Fruit fly (Drosophila melanogaster) whole organism, embryonic: ENCODE results near the gene cype.

ENCODE experiments used
- Adf1 ChIP-seq: fragments of 200-800 bp; sonication (Bioruptor generic); IDR thresholded peaks from 2 replicates; pipeline ENCODE4 v1.3.6; 2022; ENCODE audit warnings: missing biosample characterization, missing genetic modification characterization
- Awh ChIP-seq: fragments of 200-800 bp; sonication (Bioruptor generic); IDR thresholded peaks from 2 replicates; pipeline ENCODE4, ENCODE4 v1.3.6; 2022; ENCODE audit warnings: missing biosample characterization, missing genetic modification characterization
- B-H1 ChIP-seq: fragments of 200-800 bp; sonication (Bioruptor generic); IDR thresholded peaks from 3 replicates; pipeline ENCODE4 v1.3.6; 2022; ENCODE audit warnings: missing biosample characterization, missing genetic modification characterization
- Blimp-1 ChIP-seq: fragments of 200-800 bp; sonication (Bioruptor generic); optimal IDR thresholded peaks from 3 replicates; lab custom pipeline; 2018; ENCODE audit warnings: missing biosample characterization, missing genetic modification characterization, mild to moderate bottlenecking, moderate library complexity, missing genetic modification reagents
- BtbVII ChIP-seq: fragments of 200-800 bp; sonication (Bioruptor generic); optimal IDR thresholded peaks from 3 replicates; lab custom pipeline; 2017; ENCODE audit warnings: missing biosample characterization, mild to moderate bottlenecking, missing genetic modification characterization
- CG12071 ChIP-seq: fragments of 200-800 bp; sonication (Bioruptor generic); optimal IDR thresholded peaks from 3 replicates; lab custom pipeline; 2018; ENCODE audit warnings: missing biosample characterization, mild to moderate bottlenecking, missing genetic modification characterization
- CG15514 ChIP-seq: fragments of 200-800 bp; sonication (Bioruptor generic); optimal IDR thresholded peaks from 3 replicates; lab custom pipeline; 2017; ENCODE audit warnings: missing biosample characterization, missing genetic modification characterization, mild to moderate bottlenecking, moderate library complexity, missing genetic modification reagents
- CG1603 ChIP-seq: fragments of 200-800 bp; sonication (Bioruptor generic); optimal IDR thresholded peaks from 2 replicates; lab custom pipeline; 2019; ENCODE audit warnings: missing biosample characterization, mild to moderate bottlenecking, missing genetic modification characterization, moderate library complexity
- CG17361 ChIP-seq: fragments of 200-800 bp; sonication (Bioruptor generic); IDR thresholded peaks from 3 replicates; pipeline ENCODE4 v1.3.6; 2022; ENCODE audit warnings: missing biosample characterization, missing genetic modification characterization
- CG17612 ChIP-seq: fragments of 200-800 bp; sonication (Bioruptor generic); IDR thresholded peaks from 2 replicates; pipeline ENCODE4 v1.3.6; 2022; ENCODE audit warnings: missing biosample characterization, missing genetic modification characterization
- CG30431 ChIP-seq: fragments of 200-800 bp; sonication (Bioruptor generic); optimal IDR thresholded peaks from 2 replicates; lab custom pipeline; 2017; ENCODE audit warnings: missing biosample characterization, missing genetic modification characterization
- CG31365 ChIP-seq: fragments of 200-800 bp; sonication (Bioruptor generic); optimal IDR thresholded peaks from 2 replicates; lab custom pipeline; 2018; ENCODE audit warnings: missing biosample characterization, mild to moderate bottlenecking, missing genetic modification characterization
- CG31441 ChIP-seq: fragments of 200-800 bp; sonication (Bioruptor generic); IDR thresholded peaks from 2 replicates; pipeline ENCODE4 v1.3.6; 2022; ENCODE audit warnings: missing biosample characterization, missing genetic modification characterization
- CG32532 ChIP-seq: fragments of 200-800 bp; sonication (Bioruptor generic); IDR thresholded peaks from 2 replicates; pipeline ENCODE4 v1.3.6; 2022; ENCODE audit warnings: missing biosample characterization, missing genetic modification characterization
- CG3281 ChIP-seq: fragments of 200-800 bp; sonication (Bioruptor generic); optimal IDR thresholded peaks from 3 replicates; lab custom pipeline; 2017; ENCODE audit warnings: missing biosample characterization, mild to moderate bottlenecking, missing genetic modification characterization
- CG3407 ChIP-seq: fragments of 200-800 bp; sonication (Bioruptor generic); optimal IDR thresholded peaks from 2 replicates; lab custom pipeline; 2018; ENCODE audit warnings: missing biosample characterization, mild to moderate bottlenecking, missing genetic modification characterization
- CG3847 ChIP-seq: fragments of 200-800 bp; sonication (Bioruptor generic); IDR thresholded peaks from 2 replicates; pipeline ENCODE4 v1.3.6; 2022; ENCODE audit warnings: missing biosample characterization, missing genetic modification characterization
- CG4617 ChIP-seq: fragments of 200-800 bp; sonication (Bioruptor generic); optimal IDR thresholded peaks from 3 replicates; lab custom pipeline; 2016; ENCODE audit warnings: missing biosample characterization, missing genetic modification characterization, borderline replicate concordance
- CG6175 ChIP-seq: fragments of 200-800 bp; sonication (Bioruptor generic); IDR thresholded peaks from 3 replicates; pipeline ENCODE4 v1.3.6; 2022; ENCODE audit warnings: missing biosample characterization, missing genetic modification characterization
- CG6683 ChIP-seq: fragments of 200-800 bp; sonication (Bioruptor generic); optimal IDR thresholded peaks from 2 replicates; lab custom pipeline; 2017; ENCODE audit warnings: missing biosample characterization, mild to moderate bottlenecking, missing genetic modification characterization, missing genetic modification reagents
- CG7987 ChIP-seq: fragments of 200-800 bp; sonication (Bioruptor generic); optimal IDR thresholded peaks from 2 replicates; lab custom pipeline; 2018; ENCODE audit warnings: missing biosample characterization, mild to moderate bottlenecking, missing genetic modification characterization, moderate library complexity
- CG8290 ChIP-seq, 3 experiments: fragments of 200-800 bp; sonication (Bioruptor generic); optimal IDR thresholded peaks; 2 replicates each; lab custom pipeline; 2016 to 2019; ENCODE audit warnings: missing biosample characterization in 3 of 3, missing genetic modification characterization in 3 of 3, mild to moderate bottlenecking in 2 of 3, moderate library complexity in 1 of 3
- CG9609 ChIP-seq: fragments of 200-800 bp; sonication (Bioruptor generic); optimal IDR thresholded peaks from 3 replicates; lab custom pipeline; 2016; ENCODE audit warnings: missing biosample characterization, missing genetic modification characterization
- Dad ChIP-seq: fragments of 200-800 bp; sonication (Bioruptor generic); optimal IDR thresholded peaks from 3 replicates; lab custom pipeline; 2016; ENCODE audit warnings: missing biosample characterization, missing genetic modification characterization
- Elba2 ChIP-seq: fragments of 200-800 bp; sonication (Bioruptor generic); optimal IDR thresholded peaks from 3 replicates; lab custom pipeline; 2016; ENCODE audit warnings: missing biosample characterization, missing genetic modification characterization
- GATAe ChIP-seq: fragments of 200-800 bp; sonication (Bioruptor generic); conservative IDR thresholded peaks from 2 replicates; pipeline ENCODE4 v1.3.6; 2022; ENCODE audit warnings: missing biosample characterization, missing genetic modification characterization
- Gug ChIP-seq: fragments of 200-800 bp; sonication (Bioruptor generic); IDR thresholded peaks from 4 replicates; pipeline ENCODE4 v1.3.6; 2022; ENCODE audit warnings: missing biosample characterization, missing genetic modification characterization
- HmgZ ChIP-seq: fragments of 200-800 bp; sonication (Bioruptor generic); optimal IDR thresholded peaks from 2 replicates; lab custom pipeline; 2018; ENCODE audit warnings: missing biosample characterization, mild to moderate bottlenecking, missing genetic modification characterization
- Lpt ChIP-seq: fragments of >200 bp; optimal IDR thresholded peaks from 2 replicates; lab custom pipeline; 2018; ENCODE audit warnings: missing biosample characterization, missing genetic modification characterization
- MESR4 ChIP-seq: fragments of 200-800 bp; sonication (Bioruptor generic); optimal IDR thresholded peaks from 2 replicates; lab custom pipeline; 2018; ENCODE audit warnings: missing biosample characterization, mild to moderate bottlenecking, missing genetic modification characterization, moderate library complexity
- ap ChIP-seq: fragments of 200-800 bp; sonication (Bioruptor generic); IDR thresholded peaks from 2 replicates; pipeline ENCODE4 v1.3.6; 2022; ENCODE audit warnings: missing biosample characterization, missing genetic modification characterization
- crc ChIP-seq: fragments of 200-800 bp; sonication (Bioruptor generic); optimal IDR thresholded peaks from 2 replicates; lab custom pipeline; 2016; ENCODE audit warnings: missing biosample characterization, missing genetic modification characterization
- crol ChIP-seq: fragments of 200-800 bp; sonication (Bioruptor generic); IDR thresholded peaks from 2 replicates; pipeline ENCODE4 v1.3.6; 2022; ENCODE audit warnings: missing biosample characterization, missing genetic modification characterization
- dmrt99B ChIP-seq: fragments of 200-800 bp; sonication (Bioruptor generic); optimal IDR thresholded peaks from 2 replicates; lab custom pipeline; 2018; ENCODE audit warnings: missing biosample characterization, mild to moderate bottlenecking, missing genetic modification characterization, moderate library complexity
- fd64A ChIP-seq: fragments of 200-800 bp; sonication (Bioruptor generic); optimal IDR thresholded peaks from 3 replicates; lab custom pipeline; 2018; ENCODE audit warnings: missing biosample characterization, mild to moderate bottlenecking, missing genetic modification characterization
- hbn ChIP-seq: fragments of 200-800 bp; sonication (Bioruptor generic); IDR thresholded peaks from 2 replicates; pipeline ENCODE4 v1.3.6; 2022; ENCODE audit warnings: missing biosample characterization, missing genetic modification characterization; ENCODE audit not compliant: partially characterized antibody
- klu ChIP-seq: fragments of 200-800 bp; sonication (Bioruptor generic); IDR thresholded peaks from 2 replicates; pipeline ENCODE4 v1.3.6; 2022; ENCODE audit warnings: missing biosample characterization, missing genetic modification characterization
- nerfin-1 ChIP-seq: fragments of 200-800 bp; sonication (Bioruptor generic); optimal IDR thresholded peaks from 3 replicates; lab custom pipeline; 2019; ENCODE audit warnings: missing biosample characterization, mild to moderate bottlenecking, missing genetic modification characterization, moderate library complexity
- otp ChIP-seq: fragments of 200-800 bp; sonication (Bioruptor generic); IDR thresholded peaks from 3 replicates; pipeline ENCODE4, ENCODE4 v1.3.6; 2022; ENCODE audit warnings: missing biosample characterization, missing genetic modification characterization
- pfk ChIP-seq: fragments of 200-800 bp; sonication (Bioruptor generic); optimal IDR thresholded peaks from 2 replicates; lab custom pipeline; 2018; ENCODE audit warnings: missing biosample characterization, mild to moderate bottlenecking, missing genetic modification characterization, moderate library complexity
- pzg ChIP-seq: fragments of 200-800 bp; sonication (Bioruptor generic); optimal IDR thresholded peaks from 3 replicates; lab custom pipeline; 2018; ENCODE audit warnings: missing biosample characterization, mild to moderate bottlenecking, missing genetic modification characterization, moderate library complexity
- schlank ChIP-seq: fragments of 200-800 bp; sonication (Bioruptor generic); optimal IDR thresholded peaks from 2 replicates; lab custom pipeline; 2018; ENCODE audit warnings: missing biosample characterization, mild to moderate bottlenecking, missing genetic modification characterization
- sisA ChIP-seq: fragments of 200-800 bp; sonication (Bioruptor generic); IDR thresholded peaks from 2 replicates; pipeline ENCODE4 v1.3.6; 2022; ENCODE audit warnings: missing biosample characterization, missing genetic modification characterization
- ssp ChIP-seq: fragments of 200-800 bp; sonication (Bioruptor generic); IDR thresholded peaks from 2 replicates; pipeline ENCODE4 v1.3.6; 2022; ENCODE audit warnings: missing biosample characterization, missing genetic modification characterization
- sug ChIP-seq: fragments of 200-800 bp; optimal IDR thresholded peaks from 2 replicates; lab custom pipeline; 2019; ENCODE audit warnings: missing biosample characterization, mild to moderate bottlenecking, missing genetic modification characterization, moderate library complexity
- tgo ChIP-seq: fragments of 200-800 bp; sonication (Bioruptor generic); IDR thresholded peaks from 3 replicates; pipeline ENCODE4 v1.3.6; 2022; ENCODE audit warnings: missing biosample characterization, missing genetic modification characterization
- wek ChIP-seq: fragments of 200-800 bp; sonication (Bioruptor generic); optimal IDR thresholded peaks from 3 replicates; lab custom pipeline; 2018; ENCODE audit warnings: missing biosample characterization, mild to moderate bottlenecking, missing genetic modification characterization, moderate library complexity
- yki ChIP-seq: fragments of >200 bp; optimal IDR thresholded peaks from 3 replicates; lab custom pipeline; 2018
- zfh1 ChIP-seq: fragments of 200-800 bp; sonication (Bioruptor generic); IDR thresholded peaks from 3 replicates; pipeline ENCODE4 v1.3.6; 2022; ENCODE audit warnings: missing biosample characterization, missing genetic modification characterization

cype gene

DNA sequence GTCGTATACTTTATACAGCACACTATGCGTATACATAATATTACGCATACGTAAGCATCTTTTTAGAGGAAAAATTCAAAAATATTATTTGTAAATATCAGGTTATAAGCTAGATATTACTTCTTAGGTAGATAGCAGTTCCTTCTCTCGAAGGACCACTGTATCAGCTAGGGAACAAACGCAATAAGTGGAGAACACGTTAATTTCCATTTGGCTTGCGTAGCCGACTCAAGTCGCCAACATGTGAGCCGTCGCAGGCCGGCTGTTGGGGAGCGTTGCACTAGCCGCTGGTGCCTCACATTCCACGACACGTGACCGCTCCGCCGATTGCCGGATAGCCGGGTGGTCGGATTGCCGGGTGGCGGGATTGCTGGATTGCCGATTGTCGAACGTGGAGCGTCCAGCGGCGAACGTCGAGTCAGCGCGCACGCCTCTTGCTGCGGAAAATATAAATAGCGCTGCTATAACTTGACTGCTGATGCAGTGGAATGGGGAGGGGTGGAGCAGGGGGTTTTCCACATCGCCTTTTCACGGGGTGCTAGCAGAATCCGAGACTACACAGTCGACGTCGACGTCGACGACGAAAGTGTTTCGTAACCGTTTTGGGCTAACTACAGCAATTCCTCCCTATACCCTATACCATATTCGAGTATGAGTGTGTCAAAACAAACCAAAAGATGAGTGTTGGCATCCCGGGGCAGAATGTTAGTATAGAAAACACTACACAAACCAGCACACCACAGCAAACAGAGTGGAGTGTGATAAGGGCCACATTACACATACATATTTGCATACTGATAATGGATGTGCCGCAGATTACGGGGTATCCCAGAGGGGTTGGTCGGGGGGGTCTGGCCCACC lies 23.8 kb upstream of the cype start (continued):
- TF ChIP-seq schlank (tag; lab: Kevin White, UChicago), result no peak
- peak; percentile 22 for TF ChIP-seq wek (GFP tag; lab: Kevin White, UChicago)
- TF ChIP-seq otp, result no peak
- peak; percentile 26; the same call in 1 of the 3 replicates for TF ChIP-seq CG17361 (GFP tag; lab: Robert Waterston, UW)
- peak; percentile 36 for TF ChIP-seq CG3407 (GFP tag; lab: Kevin White, UChicago)
- TF ChIP-seq CG6683 (GFP tag; lab: Kevin White, UChicago), result no peak
- no peak for TF ChIP-seq CG31365 (tag; lab: Kevin White, UChicago)
- TF ChIP-seq klu (GFP tag; lab: Robert Waterston, UW), result no peak
- TF ChIP-seq CG1603, result peak; percentile 37
- TF ChIP-seq hbn (GFP tag; lab: Robert Waterston, UW), result no peak
- TF ChIP-seq CG12071 (GFP tag; lab: Kevin White, UChicago), result peak; percentile 64
- no peak for TF ChIP-seq sisA (GFP tag; lab: Robert Waterston, UW)
- TF ChIP-seq sug (tag; lab: Kevin White, UChicago), result peak; percentile 4
- no peak for TF ChIP-seq ap
- 0 out of 2 replicates have a peak, but pooled peaks have one; percentile 8 for TF ChIP-seq CG31441 (GFP tag; lab: Robert Waterston, UW)
- TF ChIP-seq nerfin-1 (tag; lab: Kevin White, UChicago), result peak; percentile 14
- peak; percentile 72 for TF ChIP-seq CG7987
- no peak for TF ChIP-seq yki (lab: Kevin White, UChicago)
- no peak for TF ChIP-seq BtbVII (GFP tag; lab: Kevin White, UChicago)
- no peak for TF ChIP-seq CG9609 (GFP tag; lab: Kevin White, UChicago)
- TF ChIP-seq crc (GFP tag; lab: Kevin White, UChicago), result no peak
- TF ChIP-seq CG30431, result no peak
- peak; percentile 17 for TF ChIP-seq dmrt99B (tag; lab: Kevin White, UChicago)
- TF ChIP-seq CG3281 (GFP tag; lab: Kevin White, UChicago), result peak; percentile 12
- TF ChIP-seq B-H1 (GFP tag; lab: Robert Waterston, UW), result no peak
- TF ChIP-seq tgo (GFP tag; lab: Robert Waterston, UW), result no peak
- peak; percentile 59 for TF ChIP-seq fd64A
- peak; percentile 55 for TF ChIP-seq crol (GFP tag; lab: Robert Waterston, UW)
- no peak for TF ChIP-seq Elba2 (GFP tag; lab: Kevin White, UChicago)
- TF ChIP-seq CG3847, result no peak
- 0 out of 3 replicates have a peak, but pooled peaks have one; percentile 7 for TF ChIP-seq CG6175 (GFP tag; lab: Robert Waterston, UW)
- TF ChIP-seq Awh (GFP tag; lab: Robert Waterston, UW), result peak; percentile 45; the same call in 1 of the 2 replicates
- TF ChIP-seq Dad (GFP tag; lab: Kevin White, UChicago), result no peak
- TF ChIP-seq ssp (GFP tag; lab: Robert Waterston, UW), result no peak
- TF ChIP-seq Blimp-1, result peak; percentile 23
- TF ChIP-seq CG32532, result no peak
- no peak for TF ChIP-seq CG4617 (GFP tag; lab: Kevin White, UChicago)
- TF ChIP-seq zfh1 (GFP tag; lab: Robert Waterston, UW), result peak; percentile 17; the same call in 1 of the 3 replicates
- TF ChIP-seq pzg (GFP tag; lab: Kevin White, UChicago), result no peak
- no peak for TF ChIP-seq Gug (GFP tag; lab: Robert Waterston, UW)
- no peak for TF ChIP-seq MESR4 (GFP tag; lab: Kevin White, UChicago)
- peak; percentile 39; the same call in 1 of the 2 replicates for TF ChIP-seq GATAe (GFP tag; lab: Robert Waterston, UW)
- no peak for TF ChIP-seq HmgZ (tag; lab: Kevin White, UChicago)
- peak; percentile 61 for TF ChIP-seq Adf1 (GFP tag; lab: Robert Waterston, UW)
- no peak for TF ChIP-seq CG17612 (GFP tag; lab: Robert Waterston, UW)
- TF ChIP-seq Lpt, result no peak
- TF ChIP-seq pfk, result no peak
- no peak for TF ChIP-seq CG8290 (GFP tag; optimal IDR thresholded peaks at IDR 0.05; lab: Kevin White, UChicago)
- TF ChIP-seq CG8290 (tag; optimal IDR thresholded peaks at IDR 0.05; lab: Kevin White, UChicago), result peak in 1 of 2 experiments; percentile 50
- TF ChIP-seq CG15514 (GFP tag; lab: Kevin White, UChicago), result peak; percentile 1
